Worm (Caenorhabditis elegans): Measurements from ENCODE around the gene ccdc-149.
A peak's percentile ranks its signal among the peaks of the same experiment; 100 is the strongest.

ccdc-149 gene

DNA sequence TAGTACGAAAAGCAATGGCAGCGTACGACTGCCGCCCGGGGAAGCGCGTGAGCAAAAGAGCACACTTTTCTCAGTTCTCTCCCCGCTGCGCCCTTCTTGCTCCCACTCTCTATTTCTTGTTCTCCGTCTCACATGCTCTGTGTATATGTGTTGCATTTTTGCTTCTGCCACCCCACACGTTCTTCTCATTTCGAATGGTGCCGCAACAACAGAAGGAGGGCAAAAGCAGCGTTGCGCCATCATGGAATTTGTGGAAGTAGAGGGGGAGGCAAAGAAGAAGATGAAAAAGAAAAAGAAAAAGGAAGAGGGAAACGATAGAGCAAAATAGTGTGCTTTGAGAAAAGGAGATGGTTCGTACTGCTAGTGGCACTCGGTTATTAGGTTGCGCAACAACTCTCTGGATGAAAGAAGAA lies 43.9 kb downstream of the ccdc-149 start (continued):
- TF ChIP-seq mdl-1 (tag; optimal IDR thresholded peaks at IDR 0.05) (peak; percentile 48 to 92), F26F4.8 (GFP tag; conservative IDR thresholded peaks at IDR 0.05) (no peak)

ce11 chrX:11466444-11467319 lies 44.6 kb downstream of the ccdc-149 start:
- TF ChIP-seq nhr-28 (tag; optimal IDR thresholded peaks at IDR 0.05), result peak; percentile 53
- TF ChIP-seq daf-19 (GFP tag; conservative IDR thresholded peaks at IDR 0.05), result no peak
- TF ChIP-seq lin-15B (tag; optimal IDR thresholded peaks at IDR 0.05), result no peak
- no peak for TF ChIP-seq D1046.2 (GFP tag; IDR thresholded peaks at IDR 0.05)
- peak; percentile 11 for TF ChIP-seq mes-2 (tag; optimal IDR thresholded peaks at IDR 0.05; ENCODE audit: poor library complexity, severe bottlenecking)
- TF ChIP-seq ceh-20 (GFP tag; IDR thresholded peaks at IDR 0.05), result no peak
- no peak for TF ChIP-seq F10B5.3 (tag; optimal IDR thresholded peaks at IDR 0.05)
- TF ChIP-seq gei-8 (GFP tag; optimal IDR thresholded peaks at IDR 0.05), result no peak
- TF ChIP-seq pha-4 (GFP tag; IDR thresholded peaks at IDR 0.05), result no peak
- peak; percentile 56 for TF ChIP-seq pha-4 (tag; optimal IDR thresholded peaks at IDR 0.05)
- peak; percentile 22 for TF ChIP-seq dve-1 (tag; optimal IDR thresholded peaks at IDR 0.05; ENCODE audit: insufficient read depth)
- TF ChIP-seq snpc-4 (tag; optimal IDR thresholded peaks at IDR 0.05), result no peak
- peak; percentile 72 for TF ChIP-seq php-3 (GFP tag; IDR thresholded peaks at IDR 0.05)
- TF ChIP-seq jun-1 (tag; optimal IDR thresholded peaks at IDR 0.05), result no peak
- TF ChIP-seq nhr-41 (GFP tag; IDR thresholded peaks at IDR 0.05), result no peak
- TF ChIP-seq ama-1 (optimal IDR thresholded peaks at IDR 0.05), result no peak
- no peak for TF ChIP-seq ctbp-1 (GFP tag; IDR thresholded peaks at IDR 0.05)
- TF ChIP-seq dmd-6 (GFP tag; IDR thresholded peaks at IDR 0.05), result peak; percentile 61
- TF ChIP-seq unc-39 (tag; optimal IDR thresholded peaks at IDR 0.05), result no peak
- peak; percentile 41 for TF ChIP-seq pqm-1 (tag; optimal IDR thresholded peaks at IDR 0.05)
- TF ChIP-seq lin-39 (tag; optimal IDR thresholded peaks at IDR 0.05), result no peak

- TF ChIP-seq spr-1 (tag; optimal IDR thresholded peaks at IDR 0.05) (peak; percentile 1), hlh-30 (tag; optimal IDR thresholded peaks at IDR 0.05; ENCODE audit: insufficient read depth) (peak; percentile 83), ama-1 (optimal IDR thresholded peaks at IDR 0.05) (no peak), php-3 (GFP tag; IDR thresholded peaks at IDR 0.05) (no peak), Y75B8A.6 (GFP tag; IDR thresholded peaks at IDR 0.05) (no peak), unc-62 (GFP tag; optimal IDR thresholded peaks at IDR 0.05 in 1 of 2) (no peak), unc-62 (tag; optimal IDR thresholded peaks at IDR 0.05) (no peak), lir-3 (tag; optimal IDR thresholded peaks at IDR 0.05) (no peak), zfp-3 (GFP tag; conservative IDR thresholded peaks at IDR 0.05) (no peak), pqm-1 (tag; optimal IDR thresholded peaks at IDR 0.05) (no peak), T20F7.1 (GFP tag; optimal IDR thresholded peaks at IDR 0.05) (no peak), aly-2 (tag; optimal IDR thresholded peaks at IDR 0.05) (no peak), ces-1 (GFP tag; optimal IDR thresholded peaks at IDR 0.05) (no peak), nhr-25 (tag; optimal IDR thresholded peaks at IDR 0.05; ENCODE audit: borderline replicate concordance, insufficient read depth) (peak; percentile 48), mep-1 (tag; optimal IDR thresholded peaks at IDR 0.05) (peak; percentile 71), lim-7 (GFP tag; IDR thresholded peaks at IDR 0.05) (no peak), D1046.2 (GFP tag; IDR thresholded peaks at IDR 0.05) (0 out of 2 replicates have a peak, but pooled peaks have one; percentile 35), nhr-42 (GFP tag; IDR thresholded peaks at IDR 0.05) (no peak), nhr-28 (tag; optimal IDR thresholded peaks at IDR 0.05) (peak; percentile 79), mdt-29 (GFP tag; IDR thresholded peaks at IDR 0.05) (no peak), aha-1 (tag) (peak; percentile 91), unc-130 (GFP tag; optimal IDR thresholded peaks at IDR 0.05) (no peak), daf-19 (GFP tag; conservative IDR thresholded peaks at IDR 0.05) (no peak), duxl-1 (tag; optimal IDR thresholded peaks at IDR 0.05; ENCODE audit: poor library complexity) (no peak), dmd-9 (GFP tag; IDR thresholded peaks at IDR 0.05) (no peak), nhr-48 (tag; optimal IDR thresholded peaks at IDR 0.05) (peak; percentile 34), egl-43 (GFP tag; IDR thresholded peaks at IDR 0.05) (0 out of 2 replicates have a peak, but pooled peaks have one; percentile 33), lin-1 (GFP tag; IDR thresholded peaks at IDR 0.05) (0 out of 2 replicates have a peak, but pooled peaks have one; percentile 9), nhr-111 (GFP tag; optimal IDR thresholded peaks at IDR 0.05) (no peak), dve-1 (tag; optimal IDR thresholded peaks at IDR 0.05; ENCODE audit: insufficient read depth) (peak; percentile 76)
Measured at ce11 chrX:11465215-11465614, 46.0 kb downstream of the ccdc-149 start, which contains the start of gene lin-14. Gene lin-14, plus strand, starts transcription at chrX:11465560.

Data from whole organism, L4 larva.